Worm (Caenorhabditis elegans) whole organism, mixed stage, embryonic: Measurements from ENCODE around the gene tsp-14.

Experiments
- M03D4.4 ChIP-seq: sonication (generic microtip); optimal IDR thresholded peaks from 2 replicates; lab custom pipeline; 2017; ENCODE audit warnings: mild to moderate bottlenecking, missing genetic modification characterization, missing compliant biosample characterization
- blmp-1 ChIP-seq: fragments of 150-350 bp; optimal IDR thresholded peaks from 2 replicates; lab custom pipeline; 2014; ENCODE audit warnings: missing biosample characterization, missing genetic modification characterization
- ceh-43 ChIP-seq: fragments of 200-800 bp; sonication (Bioruptor generic); optimal IDR thresholded peaks from 2 replicates; lab custom pipeline; 2018; ENCODE audit warnings: mild to moderate bottlenecking, missing genetic modification characterization, moderate library complexity, missing compliant biosample characterization
- ces-1 ChIP-seq: fragments of 150-350 bp; optimal IDR thresholded peaks from 2 replicates; lab custom pipeline; 2014; ENCODE audit warnings: missing biosample characterization, missing genetic modification reagents, missing genetic modification characterization
- cnd-1 ChIP-seq: fragments of 200-800 bp; sonication (Bioruptor generic); optimal IDR thresholded peaks from 2 replicates; lab custom pipeline; 2018; ENCODE audit warnings: mild to moderate bottlenecking, missing genetic modification characterization, missing compliant biosample characterization
- drap-1 ChIP-seq: fragments of 200-800 bp; sonication (Bioruptor generic); optimal IDR thresholded peaks from 3 replicates; lab custom pipeline; 2018; ENCODE audit warnings: mild to moderate bottlenecking, missing genetic modification characterization, missing compliant biosample characterization
- elt-1 ChIP-seq: sonication (generic microtip); optimal IDR thresholded peaks from 2 replicates; lab custom pipeline; 2017; ENCODE audit warnings: missing genetic modification characterization, mild to moderate bottlenecking, missing compliant biosample characterization, antibody characterized with exemption, moderate library complexity, borderline replicate concordance; ENCODE audit not compliant: insufficient read depth
- elt-3 ChIP-seq: fragments of 150-350 bp; optimal IDR thresholded peaks from 2 replicates; lab custom pipeline; 2014; ENCODE audit warnings: missing biosample characterization, missing genetic modification characterization
- flh-1 ChIP-seq: fragments of 200-800 bp; sonication (Bioruptor generic); optimal IDR thresholded peaks from 2 replicates; lab custom pipeline; 2018; ENCODE audit warnings: mild to moderate bottlenecking, missing genetic modification characterization, moderate library complexity, missing compliant biosample characterization
- ham-2 ChIP-seq: fragments of 200-800 bp; sonication (Bioruptor generic); optimal IDR thresholded peaks from 2 replicates; lab custom pipeline; 2018; ENCODE audit warnings: mild to moderate bottlenecking, missing genetic modification characterization, missing compliant biosample characterization
- hlh-1 ChIP-seq: fragments of 150-350 bp; optimal IDR thresholded peaks from 2 replicates; lab custom pipeline; 2014; ENCODE audit warnings: missing biosample characterization, missing genetic modification reagents, missing genetic modification characterization
- lin-13 ChIP-seq: fragments of 150-350 bp; optimal IDR thresholded peaks from 2 replicates; lab custom pipeline; 2014; ENCODE audit warnings: missing biosample characterization, missing genetic modification characterization
- lsy-2 ChIP-seq: fragments of 150-350 bp; optimal IDR thresholded peaks from 2 replicates; lab custom pipeline; 2014; ENCODE audit warnings: missing biosample characterization, missing genetic modification characterization
- mab-5 ChIP-seq: fragments of 150-350 bp; optimal IDR thresholded peaks from 2 replicates; lab custom pipeline; 2014; ENCODE audit warnings: missing biosample characterization, missing genetic modification characterization
- mep-1 ChIP-seq: fragments of 150-350 bp; optimal IDR thresholded peaks from 2 replicates; lab custom pipeline; 2017; ENCODE audit warnings: missing biosample characterization, missing genetic modification reagents, missing genetic modification characterization, inconsistent platforms
- nhr-2 ChIP-seq: fragments of 150-350 bp; optimal IDR thresholded peaks from 2 replicates; lab custom pipeline; 2014; ENCODE audit warnings: missing biosample characterization, missing genetic modification characterization
- nhr-237 ChIP-seq: fragments of 150-350 bp; optimal IDR thresholded peaks from 2 replicates; lab custom pipeline; 2014; ENCODE audit warnings: missing biosample characterization, missing genetic modification characterization
- nhr-28 ChIP-seq: fragments of 150-350 bp; optimal IDR thresholded peaks from 2 replicates; lab custom pipeline; 2014; ENCODE audit warnings: missing biosample characterization, missing genetic modification characterization
- nhr-76 ChIP-seq: sonication (generic microtip); optimal IDR thresholded peaks from 2 replicates; lab custom pipeline; 2017; ENCODE audit warnings: missing biosample characterization, missing genetic modification characterization
- pha-4 ChIP-seq: fragments of 150-350 bp; optimal IDR thresholded peaks from 2 replicates; lab custom pipeline; 2018; ENCODE audit warnings: missing biosample characterization, missing genetic modification reagents, missing genetic modification characterization
- sem-2 ChIP-seq: fragments of 200-800 bp; sonication (Bioruptor generic); optimal IDR thresholded peaks from 2 replicates; lab custom pipeline; 2018; ENCODE audit warnings: mild to moderate bottlenecking, missing genetic modification characterization, missing compliant biosample characterization
- snpc-4 ChIP-seq: fragments of 150-350 bp; optimal IDR thresholded peaks from 2 replicates; lab custom pipeline; 2014; ENCODE audit warnings: missing biosample characterization, missing genetic modification characterization
- sptf-1 ChIP-seq: sonication (generic microtip); optimal IDR thresholded peaks from 2 replicates; lab custom pipeline; 2017; ENCODE audit warnings: mild to moderate bottlenecking, missing genetic modification characterization, moderate library complexity, missing compliant biosample characterization
- tbx-8 ChIP-seq: fragments of 200-800 bp; sonication (Bioruptor generic); optimal IDR thresholded peaks from 2 replicates; lab custom pipeline; 2018; ENCODE audit warnings: mild to moderate bottlenecking, missing genetic modification characterization, moderate library complexity, missing compliant biosample characterization
- unc-120 ChIP-seq: sonication (generic microtip); optimal IDR thresholded peaks from 2 replicates; lab custom pipeline; 2017; ENCODE audit warnings: missing genetic modification characterization, missing compliant biosample characterization; ENCODE audit not compliant: poor library complexity, severe bottlenecking
- unc-39 ChIP-seq: fragments of 150-350 bp; optimal IDR thresholded peaks from 2 replicates; lab custom pipeline; 2014; ENCODE audit warnings: missing biosample characterization, missing genetic modification characterization
- zip-8 ChIP-seq: fragments of 150-350 bp; optimal IDR thresholded peaks from 2 replicates; lab custom pipeline; 2014; ENCODE audit warnings: missing biosample characterization, missing genetic modification characterization
- ztf-11 ChIP-seq: fragments of 150-350 bp; optimal IDR thresholded peaks from 2 replicates; lab custom pipeline; 2014; ENCODE audit warnings: missing biosample characterization, missing genetic modification characterization

Gene tsp-14

ce11 chrX:4859582-4860095 is 17.1 kb downstream of the tsp-14 start, which contains the start of gene add-1:
TSS of gene add-1 (minus strand) at chrX:4860045.
- TF ChIP-seq cnd-1 (tag; lab: Kevin White, UChicago): no peak
- peak; percentile 79 for TF ChIP-seq ces-1 (GFP tag; lab: Kevin White, UChicago)

- TF ChIP-seq hlh-1 (tag; lab: Kevin White, UChicago): peak; percentile 42
- peak; percentile 42 for TF ChIP-seq elt-1 (tag; lab: Kevin White, UChicago)
- TF ChIP-seq tbx-8 (GFP tag; lab: Kevin White, UChicago): no peak
These were observed 23.7 kb downstream of the tsp-14 start, which contains the start of gene F39C12.1 for ce11 chrX:4853060-4853459. TSS of gene F39C12.1 (minus strand) at chrX:4853195.

- TF ChIP-seq blmp-1 (tag; lab: Kevin White, UChicago) (no peak), ceh-43 (GFP tag; lab: Kevin White, UChicago) (no peak), elt-1 (tag; lab: Kevin White, UChicago) (no peak), nhr-2 (tag; lab: Kevin White, UChicago) (no peak), nhr-28 (tag; lab: Kevin White, UChicago) (no peak), cnd-1 (tag; lab: Kevin White, UChicago) (no peak), hlh-1 (tag; lab: Kevin White, UChicago) (no peak), unc-39 (tag; lab: Kevin White, UChicago) (no peak), pha-4 (tag; lab: Kevin White, UChicago) (no peak), ztf-11 (tag; lab: Kevin White, UChicago) (no peak), flh-1 (GFP tag; lab: Kevin White, UChicago) (no peak), elt-3 (tag; lab: Kevin White, UChicago) (no peak), lsy-2 (no peak), mab-5 (no peak), snpc-4 (no peak), sem-2 (GFP tag; lab: Kevin White, UChicago) (no peak), unc-120 (no peak)
These were observed 32.0 kb downstream of the tsp-14 start for ce11 chrX:4844765-4845164.

ce11 chrX:4842305-4842704 is 34.5 kb downstream of the tsp-14 start:
- TF ChIP-seq ces-1 (GFP tag; lab: Kevin White, UChicago) (no peak), M03D4.4 (tag; lab: Kevin White, UChicago) (no peak), elt-1 (tag; lab: Kevin White, UChicago) (no peak), nhr-76 (tag; lab: Kevin White, UChicago) (no peak), blmp-1 (tag; lab: Kevin White, UChicago) (no peak)

- TF ChIP-seq hlh-1 (tag; lab: Kevin White, UChicago) (no peak), lsy-2 (no peak), sptf-1 (tag; lab: Kevin White, UChicago) (no peak), pha-4 (tag; lab: Kevin White, UChicago) (no peak), mep-1 (tag; lab: Kevin White, UChicago) (no peak)
These were observed 36.1 kb downstream of the tsp-14 start for ce11 chrX:4840653-4841052.

ce11 chrX:4822262-4822661 is 54.5 kb downstream of the tsp-14 start, which contains the start of gene R08E3.1:
TSS of gene R08E3.1 (plus strand) at chrX:4822647.
- TF ChIP-seq sptf-1 (tag; lab: Kevin White, UChicago) (no peak), snpc-4 (no peak), nhr-76 (tag; lab: Kevin White, UChicago) (no peak), nhr-2 (tag; lab: Kevin White, UChicago) (no peak), nhr-237 (tag; lab: Kevin White, UChicago) (no peak), pha-4 (tag; lab: Kevin White, UChicago) (no peak), lsy-2 (no peak), unc-39 (tag; lab: Kevin White, UChicago) (no peak), mab-5 (no peak), lin-13 (tag; lab: Kevin White, UChicago) (no peak), mep-1 (tag; lab: Kevin White, UChicago) (no peak), elt-1 (tag; lab: Kevin White, UChicago) (no peak), M03D4.4 (tag; lab: Kevin White, UChicago) (no peak), sem-2 (GFP tag; lab: Kevin White, UChicago) (no peak)

- TF ChIP-seq drap-1 (GFP tag; lab: Kevin White, UChicago) (no peak), zip-8 (peak; percentile 22), ham-2 (GFP tag; lab: Kevin White, UChicago) (no peak)
- TF ChIP-seq, all 35 proteins: peak for 1
These were observed 55.2 kb downstream of the tsp-14 start for ce11 chrX:4821602-4822001.
